Fruit fly (Drosophila melanogaster): ENCODE measurements around the gene CG44227.

CG44227 gene

DNA sequence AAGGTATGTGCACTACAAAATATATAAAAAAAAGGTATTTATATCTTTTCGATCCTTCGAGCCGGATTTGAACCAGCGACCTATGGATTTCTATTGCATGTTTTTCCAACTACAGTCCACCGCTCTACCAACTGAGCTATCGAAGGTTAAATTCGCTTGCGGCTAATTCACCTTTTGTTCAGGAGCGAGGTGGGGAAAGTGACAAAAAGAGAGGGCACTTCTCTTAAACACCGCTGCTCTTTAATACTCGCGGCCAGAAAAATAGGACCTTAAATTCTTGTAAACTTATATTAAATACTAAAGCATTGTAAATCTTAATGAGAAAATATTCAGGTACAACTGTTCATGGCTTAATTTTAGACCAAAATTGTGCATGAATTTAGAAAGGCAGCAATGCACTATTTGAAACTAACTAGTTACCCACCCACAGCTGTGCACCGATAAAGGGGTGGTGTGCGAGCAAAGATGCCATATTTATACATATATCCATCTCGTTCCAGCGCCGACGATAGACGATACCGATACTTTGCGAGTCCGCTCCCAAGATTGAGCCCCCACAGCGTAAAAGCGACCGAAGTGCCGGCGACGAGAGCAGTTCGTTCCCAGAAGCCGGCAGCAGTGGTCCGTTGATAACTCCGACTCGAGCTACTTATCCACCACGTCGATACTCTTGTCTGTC is 15.8 kb downstream of the CG44227 start (continued):
- peak; percentile 78 to 85 for TF ChIP-seq Trl (optimal IDR thresholded peaks at IDR 0.05)
- TF ChIP-seq Trl (GFP tag; optimal IDR thresholded peaks at IDR 0.05) = peak; percentile 98
- TF ChIP-seq cwo (GFP tag; optimal IDR thresholded peaks at IDR 0.05) = peak; percentile 97
- peak; percentile 90 for TF ChIP-seq Nf-YC (tag; optimal IDR thresholded peaks at IDR 0.05)
- peak; percentile 98 for TF ChIP-seq CG11695 (GFP tag; IDR thresholded peaks at IDR 0.05)
- TF ChIP-seq NfI (GFP tag; optimal IDR thresholded peaks at IDR 0.05) = peak; percentile 97
- peak; percentile 98 for TF ChIP-seq CG2875 (GFP tag; optimal IDR thresholded peaks at IDR 0.05)
- peak; percentile 72 for TF ChIP-seq BEAF-32 (GFP tag; optimal IDR thresholded peaks at IDR 0.05)
- peak; percentile 93 for TF ChIP-seq CG15696 (tag; optimal IDR thresholded peaks at IDR 0.05)
- peak; percentile 96 for TF ChIP-seq Nf-YA (GFP tag; IDR thresholded peaks at IDR 0.05)
- peak; percentile 87 for TF ChIP-seq kni (GFP tag; optimal IDR thresholded peaks at IDR 0.05)
- TF ChIP-seq CG5953 (GFP tag; IDR thresholded peaks at IDR 0.05) = peak; percentile 95
- TF ChIP-seq CG3065 (GFP tag; optimal IDR thresholded peaks at IDR 0.05) = peak; percentile 86
- TF ChIP-seq btn (GFP tag; optimal IDR thresholded peaks at IDR 0.05) = peak; percentile 95
- peak; percentile 37 for TF ChIP-seq vnd (GFP tag; IDR thresholded peaks at IDR 0.05; ENCODE audit: partially characterized antibody)
- peak; percentile 96 for TF ChIP-seq CG4328 (GFP tag; optimal IDR thresholded peaks at IDR 0.05)
- peak; percentile 95 for TF ChIP-seq trh (GFP tag; optimal IDR thresholded peaks at IDR 0.05)
- TF ChIP-seq Stat92E (GFP tag; optimal IDR thresholded peaks at IDR 0.05) = peak in 1 of 3 experiments; percentile 97
- peak; percentile 96 for TF ChIP-seq CG30431 (GFP tag; optimal IDR thresholded peaks at IDR 0.05)
- peak; percentile 97 for TF ChIP-seq CG7786 (GFP tag; optimal IDR thresholded peaks at IDR 0.05)
- TF ChIP-seq Dip2 (GFP tag; IDR thresholded peaks at IDR 0.05) = peak; percentile 51; the same call in 1 of the 2 replicates
- TF ChIP-seq CG11504 (tag; optimal IDR thresholded peaks at IDR 0.05) = peak; percentile 97
- peak; percentile 100 for TF ChIP-seq sens (GFP tag)
- peak; percentile 97 for TF ChIP-seq CG1233 (GFP tag; optimal IDR thresholded peaks at IDR 0.05)
- peak; percentile 97 for TF ChIP-seq HLH3B (GFP tag; IDR thresholded peaks at IDR 0.05)
- TF ChIP-seq Doc3 (GFP tag; IDR thresholded peaks at IDR 0.05; ENCODE audit: partially characterized antibody) = 0 out of 3 replicates have a peak, but pooled peaks have one; percentile 34
- peak; percentile 98 for TF ChIP-seq gro (GFP tag; optimal IDR thresholded peaks at IDR 0.05)
- TF ChIP-seq CG33557 (GFP tag; optimal IDR thresholded peaks at IDR 0.05) = peak; percentile 94
- peak; percentile 92 for TF ChIP-seq CG4617 (GFP tag; optimal IDR thresholded peaks at IDR 0.05; ENCODE audit: borderline replicate concordance)
- peak; percentile 83 for TF ChIP-seq aop (GFP tag; IDR thresholded peaks at IDR 0.05)
- peak; percentile 98 for TF ChIP-seq tap (tag; optimal IDR thresholded peaks at IDR 0.05)
- peak; percentile 96 for TF ChIP-seq crc (GFP tag; optimal IDR thresholded peaks at IDR 0.05)
- TF ChIP-seq CG7556 (GFP tag; optimal IDR thresholded peaks at IDR 0.05) = peak; percentile 98
- TF ChIP-seq CG13123 (GFP tag; optimal IDR thresholded peaks at IDR 0.05) = peak; percentile 96
- TF ChIP-seq CG5245 (GFP tag; optimal IDR thresholded peaks at IDR 0.05) = peak; percentile 97
- peak; percentile 91 for TF ChIP-seq p53 (GFP tag; optimal IDR thresholded peaks at IDR 0.05)
- peak; percentile 98 for TF ChIP-seq CG17359 (tag; optimal IDR thresholded peaks at IDR 0.05)
- TF ChIP-seq CG2129 (GFP tag; IDR thresholded peaks at IDR 0.05; ENCODE audit: partially characterized antibody) = 0 out of 2 replicates have a peak, but pooled peaks have one; percentile 48
- peak; percentile 98 for TF ChIP-seq oc (tag; optimal IDR thresholded peaks at IDR 0.05)
- TF ChIP-seq lab (GFP tag; optimal IDR thresholded peaks at IDR 0.05) = peak; percentile 99
- TF ChIP-seq cg (GFP tag; optimal IDR thresholded peaks at IDR 0.05) = no peak
- peak; percentile 95 for TF ChIP-seq Atf-2 (GFP tag; optimal IDR thresholded peaks at IDR 0.05)
- TF ChIP-seq esg (GFP tag; conservative IDR thresholded peaks at IDR 0.05) = peak; percentile 92
- TF ChIP-seq Hmx (GFP tag; optimal IDR thresholded peaks at IDR 0.05) = peak; percentile 93
- TF ChIP-seq tio (GFP tag; optimal IDR thresholded peaks at IDR 0.05) = peak; percentile 95
- peak; percentile 96 for TF ChIP-seq nerfin-1 (tag; optimal IDR thresholded peaks at IDR 0.05)
- peak; percentile 95 for TF ChIP-seq CG15514 (GFP tag; optimal IDR thresholded peaks at IDR 0.05)
- peak; percentile 32 to 77 for TF ChIP-seq crp (GFP tag; optimal IDR thresholded peaks at IDR 0.05)
